Worm (Caenorhabditis elegans) whole organism, mixed stage, embryonic: Measurements from ENCODE around the gene acs-7.

Experiments
- ces-1 ChIP-seq: fragments of 150-350 bp; optimal IDR thresholded peaks from 2 replicates; lab custom pipeline; 2014; ENCODE audit warnings: missing biosample characterization, missing genetic modification reagents, missing genetic modification characterization
- ztf-11 ChIP-seq: fragments of 150-350 bp; optimal IDR thresholded peaks from 2 replicates; lab custom pipeline; 2014; ENCODE audit warnings: missing biosample characterization, missing genetic modification characterization

- TF ChIP-seq ces-1 (GFP tag; lab: Kevin White, UChicago) = peak; percentile 98
- TF ChIP-seq ztf-11 (tag; lab: Kevin White, UChicago) = no peak
Observed at ce11 chrII:9311702-9312101, 19.9 kb downstream of the acs-7 start.
